Fruit fly (Drosophila melanogaster): ENCODE measurements around the gene CG14322.

DNA sequence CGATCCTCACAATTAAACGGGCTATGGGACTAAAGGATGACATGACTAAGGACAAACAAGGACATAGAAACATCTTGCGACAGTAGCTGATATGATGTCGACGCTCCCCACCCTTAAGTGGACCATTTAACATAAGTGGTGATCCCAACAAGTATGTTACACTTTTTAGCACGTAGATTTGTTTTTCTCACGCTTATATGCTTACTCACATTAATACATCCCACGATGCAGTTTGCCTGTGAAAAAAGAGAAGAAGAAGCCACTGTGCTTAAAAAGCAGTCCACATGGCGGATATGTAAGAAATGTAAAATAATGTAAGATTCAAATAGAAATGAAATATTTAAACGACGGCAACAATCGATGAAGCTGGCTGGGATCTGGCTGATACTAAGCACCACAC lies 32.4 kb upstream of the CG14322 start:
- TF ChIP-seq Hand (GFP tag; optimal IDR thresholded peaks at IDR 0.05) (no peak), Hr39 (optimal IDR thresholded peaks at IDR 0.05) (no peak), H2.0 (GFP tag; IDR thresholded peaks at IDR 0.05) (no peak), jigr1 (GFP tag; IDR thresholded peaks at IDR 0.05) (no peak), CG8359 (GFP tag; optimal IDR thresholded peaks at IDR 0.05; ENCODE audit: borderline replicate concordance) (no peak), fd102C (GFP tag; optimal IDR thresholded peaks at IDR 0.05) (no peak), sug (tag; optimal IDR thresholded peaks at IDR 0.05) (no peak), YL-1 (GFP tag; optimal IDR thresholded peaks at IDR 0.05) (no peak), Nf-YA (GFP tag; IDR thresholded peaks at IDR 0.05) (no peak), CG14050 (GFP tag; IDR thresholded peaks at IDR 0.05) (no peak)
